Fruit fly (Drosophila melanogaster) whole organism, wandering third instar larva: Measurements from ENCODE around the gene CG1354.
A peak's percentile ranks its signal among the peaks of the same experiment; 100 is the strongest.

Source experiments
- Myc ChIP-seq: fragments of >200 bp; optimal IDR thresholded peaks from 2 replicates; lab custom pipeline; 2017
- foxo ChIP-seq, 2 experiments: fragments of 200-800 bp; sonication (Bioruptor generic); optimal IDR thresholded peaks; 2 replicates in 1 of 2; 3 replicates in 1 of 2; lab custom pipeline; 2016 to 2017; ENCODE audit warnings: missing biosample characterization in 2 of 2, missing genetic modification characterization in 2 of 2
- jim ChIP-seq: fragments of 175-275, 200-325 bp; sonication (Bioruptor generic); optimal IDR thresholded peaks from 2 replicates; lab custom pipeline; 2016; ENCODE audit warnings: missing biosample characterization, mild to moderate bottlenecking, missing genetic modification characterization
- woc ChIP-seq: sonication (Bioruptor generic); optimal IDR thresholded peaks from 2 replicates; lab custom pipeline; 2016; ENCODE audit warnings: missing biosample characterization, mild to moderate bottlenecking, missing genetic modification characterization

dm6 chrX:9747503-9747902 is 31.0 kb upstream of the CG1354 start:
- TF ChIP-seq foxo (GFP tag; optimal IDR thresholded peaks at IDR 0.05; lab: Kevin White, UChicago): peak in 1 of 2 experiments; percentile 17
- no peak for TF ChIP-seq Myc (lab: Kevin White, UChicago)
- no peak for TF ChIP-seq jim (GFP tag; lab: Kevin White, UChicago)
- TF ChIP-seq woc (GFP tag; lab: Kevin White, UChicago): no peak
